Fruit fly (Drosophila melanogaster) whole organism, prepupa: ENCODE results near the gene Rsph1.

Experiments used
- CG10669 ChIP-seq: fragments of 200-800 bp; sonication (Bioruptor generic); optimal IDR thresholded peaks from 3 replicates; lab custom pipeline; 2018; ENCODE audit warnings: missing biosample characterization, mild to moderate bottlenecking, missing genetic modification characterization, moderate library complexity
- CG3032 ChIP-seq: fragments of 200-800 bp; optimal IDR thresholded peaks from 2 replicates; lab custom pipeline; 2019; ENCODE audit warnings: missing biosample characterization, mild to moderate bottlenecking, missing genetic modification characterization, moderate library complexity
- CG31627 ChIP-seq: fragments of 200-800 bp; sonication (Bioruptor generic); optimal IDR thresholded peaks from 3 replicates; lab custom pipeline; 2016; ENCODE audit warnings: missing biosample characterization, missing genetic modification characterization
- CG34406 ChIP-seq: fragments of 200-800 bp; sonication (Bioruptor generic); optimal IDR thresholded peaks from 3 replicates; lab custom pipeline; 2016; ENCODE audit warnings: missing biosample characterization, missing genetic modification characterization
- CG3919 ChIP-seq: fragments of 200-800 bp; sonication (Bioruptor generic); optimal IDR thresholded peaks from 3 replicates; lab custom pipeline; 2016; ENCODE audit warnings: missing biosample characterization, missing genetic modification characterization
- CG6163 ChIP-seq: fragments of 200-800 bp; sonication (Bioruptor generic); IDR thresholded peaks from 3 replicates; pipeline ENCODE4 v1.3.6; 2022; ENCODE audit warnings: missing biosample characterization, missing genetic modification characterization
- CG6792 ChIP-seq: fragments of 200-800 bp; sonication (Bioruptor generic); optimal IDR thresholded peaks from 3 replicates; lab custom pipeline; 2016; ENCODE audit warnings: missing biosample characterization, missing genetic modification characterization
- CG8632 ChIP-seq: fragments of 200-800 bp; sonication (Bioruptor generic); optimal IDR thresholded peaks from 3 replicates; lab custom pipeline; 2016; ENCODE audit warnings: missing biosample characterization, missing genetic modification characterization
- Eip75B ChIP-seq: fragments of 200-800 bp; sonication (Bioruptor generic); optimal IDR thresholded peaks from 3 replicates; lab custom pipeline; 2016; ENCODE audit warnings: missing biosample characterization, missing genetic modification characterization
- Ets96B ChIP-seq: fragments of 200-800 bp; optimal IDR thresholded peaks from 2 replicates; lab custom pipeline; 2019; ENCODE audit warnings: missing biosample characterization, mild to moderate bottlenecking, missing genetic modification characterization, moderate library complexity
- Lpt ChIP-seq: fragments of 200-800 bp; sonication (Bioruptor generic); optimal IDR thresholded peaks from 3 replicates; lab custom pipeline; 2016; ENCODE audit warnings: missing biosample characterization, missing genetic modification characterization
- achi ChIP-seq: fragments of 200-800 bp; sonication (Bioruptor generic); optimal IDR thresholded peaks from 3 replicates; lab custom pipeline; 2016; ENCODE audit warnings: missing biosample characterization, missing genetic modification characterization
- cyc ChIP-seq: fragments of 200-800 bp; sonication (Bioruptor generic); optimal IDR thresholded peaks from 3 replicates; lab custom pipeline; 2016; ENCODE audit warnings: missing biosample characterization, missing genetic modification characterization
- eg ChIP-seq: fragments of 200-800 bp; sonication (Bioruptor generic); IDR thresholded peaks from 3 replicates; pipeline ENCODE4 v1.3.6; 2022; ENCODE audit warnings: missing biosample characterization, missing genetic modification characterization
- fd59A ChIP-seq: fragments of 200-800 bp; sonication (Bioruptor generic); optimal IDR thresholded peaks from 2 replicates; lab custom pipeline; 2017; ENCODE audit warnings: missing biosample characterization, mild to moderate bottlenecking, missing genetic modification characterization, missing genetic modification reagents
- fkh ChIP-seq: fragments of 200-800 bp; sonication (Bioruptor generic); optimal IDR thresholded peaks from 3 replicates; lab custom pipeline; 2017; ENCODE audit warnings: missing biosample characterization, mild to moderate bottlenecking, missing genetic modification characterization, moderate library complexity
- lz ChIP-seq: fragments of 200-800 bp; sonication (Bioruptor generic); optimal IDR thresholded peaks from 3 replicates; lab custom pipeline; 2016; ENCODE audit warnings: missing biosample characterization, missing genetic modification characterization
- net ChIP-seq: fragments of 200-800 bp; sonication (Bioruptor generic); optimal IDR thresholded peaks from 3 replicates; lab custom pipeline; 2016; ENCODE audit warnings: missing biosample characterization, missing genetic modification characterization
- spab ChIP-seq: fragments of 200-800 bp; sonication (Bioruptor generic); optimal IDR thresholded peaks from 2 replicates; lab custom pipeline; 2017; ENCODE audit warnings: missing biosample characterization, mild to moderate bottlenecking, missing genetic modification characterization, missing genetic modification reagents
- svp ChIP-seq: fragments of 200-800 bp; sonication (Bioruptor generic); peaks from one replicate; lab custom pipeline; 2016; ENCODE audit warnings: missing biosample characterization, missing genetic modification characterization
- vri ChIP-seq: fragments of 200-800 bp; sonication (Bioruptor generic); optimal IDR thresholded peaks from 3 replicates; lab custom pipeline; 2016; ENCODE audit warnings: missing biosample characterization, mild to moderate bottlenecking, missing genetic modification characterization

Rsph1 gene

DNA sequence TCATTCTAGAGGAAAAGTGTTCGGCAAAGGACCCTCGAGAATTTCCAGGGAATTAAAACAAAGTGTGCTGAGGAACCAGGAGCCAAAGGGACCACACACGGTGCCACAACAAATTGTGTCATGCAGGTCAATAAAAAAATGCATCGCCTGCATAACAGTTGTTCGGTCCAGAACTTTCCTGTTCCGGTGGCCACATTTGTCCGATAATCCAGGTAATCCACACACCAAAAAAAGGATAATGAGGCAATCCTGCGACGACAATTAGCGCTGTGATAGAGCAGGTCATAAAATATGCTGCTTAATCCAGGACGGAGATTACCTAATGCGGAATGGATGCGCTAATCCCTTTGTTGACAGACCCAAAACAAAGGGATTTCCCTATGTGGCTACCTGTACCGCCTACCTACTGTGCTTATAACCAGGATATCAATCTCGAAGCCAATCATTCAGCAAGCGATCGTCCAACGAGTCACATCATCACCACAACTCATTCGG is 46.2 kb downstream of the Rsph1 start, which contains the start of gene CG16815:
CG16815 (plus strand) TSS at position 445 of the 495 bp plus-strand sequence.
- no peak for TF ChIP-seq cyc (GFP tag; lab: Kevin White, UChicago)
- TF ChIP-seq CG8632 (GFP tag; lab: Kevin White, UChicago), result no peak
- TF ChIP-seq Eip75B (GFP tag; lab: Kevin White, UChicago), result no peak
- TF ChIP-seq CG3032, result no peak
- no peak for TF ChIP-seq CG10669 (GFP tag; lab: Kevin White, UChicago)
- no peak for TF ChIP-seq svp
- no peak for TF ChIP-seq CG31627 (GFP tag; lab: Kevin White, UChicago)
- TF ChIP-seq CG3919, result no peak
- no peak for TF ChIP-seq Lpt (GFP tag; lab: Kevin White, UChicago)
- TF ChIP-seq spab, result no peak
- TF ChIP-seq net (GFP tag; lab: Kevin White, UChicago), result no peak
- TF ChIP-seq vri (GFP tag; lab: Kevin White, UChicago), result no peak
- TF ChIP-seq fd59A (GFP tag; lab: Kevin White, UChicago), result no peak
- TF ChIP-seq fkh (GFP tag; lab: Kevin White, UChicago), result no peak
- no peak for TF ChIP-seq CG6792

DNA sequence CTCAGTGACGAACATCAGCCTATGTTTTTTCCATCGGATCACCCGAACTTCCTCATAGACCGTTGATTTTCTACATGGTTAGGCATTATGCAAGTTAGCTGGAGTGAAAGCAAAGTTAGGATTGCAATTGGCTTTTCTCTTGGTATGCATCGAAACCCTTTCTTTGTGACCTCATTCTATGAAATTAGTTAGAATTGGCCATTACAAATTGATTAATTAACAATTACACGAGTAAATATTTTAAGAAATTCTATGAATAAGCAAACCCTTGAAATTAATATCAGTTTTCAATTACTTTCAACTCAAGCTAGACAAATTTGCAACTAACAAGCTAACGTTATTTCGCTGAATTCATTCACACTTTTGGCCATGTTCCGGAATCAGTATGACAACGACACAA is 48.5 kb downstream of the Rsph1 start, which contains the start of gene Prosalpha6T:
Prosalpha6T (plus strand) TSS at position 301 of the 400 bp plus-strand sequence.
- no peak for TF ChIP-seq Ets96B (tag; lab: Kevin White, UChicago)
- no peak for TF ChIP-seq lz (GFP tag; lab: Kevin White, UChicago)
- no peak for TF ChIP-seq achi (GFP tag; lab: Kevin White, UChicago)
- no peak for TF ChIP-seq svp
- no peak for TF ChIP-seq CG6163 (GFP tag; lab: Robert Waterston, UW)
- TF ChIP-seq CG34406, result no peak
- no peak for TF ChIP-seq eg (GFP tag; lab: Robert Waterston, UW)
